Worm (Caenorhabditis elegans) whole organism, L2 larva: ENCODE data around the gene gex-5.

ENCODE experiments used
- C34F6.9 ChIP-seq: fragments of 150-350 bp; optimal IDR thresholded peaks from 2 replicates; lab custom pipeline; 2014; ENCODE audit warnings: missing biosample characterization, missing genetic modification characterization
- F13H6.1 ChIP-seq: sonication (generic microtip); optimal IDR thresholded peaks from 2 replicates; lab custom pipeline; 2016; ENCODE audit warnings: missing genetic modification characterization, missing compliant biosample characterization
- R02D3.7 ChIP-seq: fragments of 150-350 bp; optimal IDR thresholded peaks from 2 replicates; lab custom pipeline; 2014; ENCODE audit warnings: missing biosample characterization, missing genetic modification characterization
- Y55F3AM.14 ChIP-seq: fragments of 200-800 bp; sonication (Bioruptor generic); optimal IDR thresholded peaks from 2 replicates; lab custom pipeline; 2018; ENCODE audit warnings: mild to moderate bottlenecking, missing genetic modification characterization, missing compliant biosample characterization
- alr-1 ChIP-seq: fragments of 150-350 bp; optimal IDR thresholded peaks from 2 replicates; lab custom pipeline; 2014; ENCODE audit warnings: missing biosample characterization, missing genetic modification characterization
- aly-2 ChIP-seq: fragments of 150-350 bp; optimal IDR thresholded peaks from 2 replicates; lab custom pipeline; 2014; ENCODE audit warnings: missing biosample characterization, missing genetic modification characterization
- ama-1 ChIP-seq: fragments of 150-350 bp; optimal IDR thresholded peaks from 2 replicates; lab custom pipeline; 2018; ENCODE audit warnings: inconsistent platforms
- blmp-1 ChIP-seq: sonication (generic microtip); optimal IDR thresholded peaks from 2 replicates; lab custom pipeline; 2017; ENCODE audit warnings: missing genetic modification characterization, mild to moderate bottlenecking, missing compliant biosample characterization, antibody characterized with exemption, moderate library complexity; ENCODE audit not compliant: insufficient read depth
- ceh-16 ChIP-seq: fragments of 150-350 bp; optimal IDR thresholded peaks from 2 replicates; lab custom pipeline; 2014; ENCODE audit warnings: missing biosample characterization, missing genetic modification characterization
- ceh-82 ChIP-seq: fragments of 150-350 bp; optimal IDR thresholded peaks from 2 replicates; lab custom pipeline; 2014; ENCODE audit warnings: missing biosample characterization, missing genetic modification characterization
- crh-2 ChIP-seq: sonication (generic microtip); optimal IDR thresholded peaks from 2 replicates; lab custom pipeline; 2017; ENCODE audit warnings: missing biosample characterization, missing genetic modification characterization
- dmd-4 ChIP-seq: sonication (generic microtip); optimal IDR thresholded peaks from 2 replicates; lab custom pipeline; 2017; ENCODE audit warnings: missing biosample characterization, missing genetic modification characterization
- egl-27 ChIP-seq: sonication (generic microtip); optimal IDR thresholded peaks from 3 replicates; lab custom pipeline; 2017; ENCODE audit warnings: missing biosample characterization, missing genetic modification reagents, missing genetic modification characterization
- elt-1 ChIP-seq: fragments of 150-350 bp; optimal IDR thresholded peaks from 2 replicates; lab custom pipeline; 2014; ENCODE audit warnings: missing biosample characterization, missing genetic modification characterization
- fos-1 ChIP-seq: fragments of 150-350 bp; optimal IDR thresholded peaks from 2 replicates; lab custom pipeline; 2014; ENCODE audit warnings: missing biosample characterization, missing genetic modification characterization
- gmeb-1 ChIP-seq: fragments of 150-350 bp; optimal IDR thresholded peaks from 2 replicates; lab custom pipeline; 2014; ENCODE audit warnings: missing biosample characterization, missing genetic modification characterization
- lin-11 ChIP-seq: fragments of 150-350 bp; sonication (generic microtip); optimal IDR thresholded peaks from 2 replicates; lab custom pipeline; 2014; ENCODE audit warnings: missing biosample characterization, missing genetic modification characterization, inconsistent platforms, mixed read lengths
- lin-13 ChIP-seq: fragments of 150-350 bp; optimal IDR thresholded peaks from 2 replicates; lab custom pipeline; 2014; ENCODE audit warnings: missing biosample characterization, missing genetic modification reagents, missing genetic modification characterization
- lin-39 ChIP-seq: fragments of 150-350 bp; optimal IDR thresholded peaks from 2 replicates; lab custom pipeline; 2014; ENCODE audit warnings: missing biosample characterization, missing genetic modification reagents, missing genetic modification characterization
- lsy-2 ChIP-seq, 2 experiments: fragments of 150-350 bp in 1 of 2; sonication (generic microtip) in 1 of 2; optimal IDR thresholded peaks; 2 replicates each; lab custom pipeline; 2014 to 2017; ENCODE audit warnings: missing biosample characterization in 2 of 2, missing genetic modification characterization in 2 of 2
- mab-5 ChIP-seq: fragments of 150-350 bp; optimal IDR thresholded peaks from 2 replicates; lab custom pipeline; 2014; ENCODE audit warnings: missing biosample characterization, missing genetic modification characterization
- mdl-1 ChIP-seq, 2 experiments: fragments of 150-350 bp in 1 of 2; sonication (generic microtip) in 1 of 2; optimal IDR thresholded peaks; 2 replicates each; lab custom pipeline; 2017; ENCODE audit warnings: missing biosample characterization in 2 of 2, missing genetic modification characterization in 2 of 2
- nhr-10 ChIP-seq: sonication (generic microtip); optimal IDR thresholded peaks from 2 replicates; lab custom pipeline; 2017; ENCODE audit warnings: missing biosample characterization, missing genetic modification characterization
- nhr-12 ChIP-seq: fragments of 150-350 bp; optimal IDR thresholded peaks from 2 replicates; lab custom pipeline; 2014; ENCODE audit warnings: missing biosample characterization, missing genetic modification characterization
- nhr-129 ChIP-seq: fragments of 150-350 bp; optimal IDR thresholded peaks from 2 replicates; lab custom pipeline; 2014; ENCODE audit warnings: missing biosample characterization, missing genetic modification characterization
- nhr-21 ChIP-seq: fragments of 150-350 bp; optimal IDR thresholded peaks from 2 replicates; lab custom pipeline; 2014; ENCODE audit warnings: missing biosample characterization, missing genetic modification characterization
- nhr-23 ChIP-seq: fragments of 150-350 bp; optimal IDR thresholded peaks from 2 replicates; lab custom pipeline; 2014; ENCODE audit warnings: missing biosample characterization, missing genetic modification reagents, missing genetic modification characterization
- nhr-237 ChIP-seq: fragments of 150-350 bp; optimal IDR thresholded peaks from 2 replicates; lab custom pipeline; 2014; ENCODE audit warnings: missing biosample characterization, missing genetic modification characterization
- nhr-25 ChIP-seq: fragments of 150-350 bp; sonication (generic microtip); optimal IDR thresholded peaks from 3 replicates; lab custom pipeline; 2014; ENCODE audit warnings: missing biosample characterization, missing genetic modification characterization
- nhr-6 ChIP-seq: fragments of 150-350 bp; optimal IDR thresholded peaks from 2 replicates; lab custom pipeline; 2014; ENCODE audit warnings: missing biosample characterization, missing genetic modification characterization
- nhr-77 ChIP-seq: fragments of 150-350 bp; optimal IDR thresholded peaks from 2 replicates; lab custom pipeline; 2014; ENCODE audit warnings: missing biosample characterization, missing genetic modification characterization
- peb-1 ChIP-seq: fragments of 150-350 bp; optimal IDR thresholded peaks from 2 replicates; lab custom pipeline; 2014; ENCODE audit warnings: missing biosample characterization, missing genetic modification characterization
- sem-4 ChIP-seq: fragments of 150-350 bp; optimal IDR thresholded peaks from 2 replicates; lab custom pipeline; 2014; ENCODE audit warnings: missing biosample characterization, missing genetic modification reagents, missing genetic modification characterization
- sma-3 ChIP-seq: sonication (generic microtip); optimal IDR thresholded peaks from 2 replicates; lab custom pipeline; 2016; ENCODE audit warnings: missing genetic modification reagents, missing genetic modification characterization, missing compliant biosample characterization
- sma-9 ChIP-seq, 2 experiments: fragments of 150-350 bp in 1 of 2; sonication (generic microtip) in 1 of 2; optimal IDR thresholded peaks; 2 replicates each; lab custom pipeline; 2014 to 2016; ENCODE audit warnings: missing genetic modification characterization in 2 of 2, mild to moderate bottlenecking in 1 of 2, missing biosample characterization in 1 of 2, missing compliant biosample characterization in 1 of 2, missing genetic modification reagents in 1 of 2, moderate library complexity in 1 of 2
- snpc-4 ChIP-seq: fragments of 150-350 bp; optimal IDR thresholded peaks from 2 replicates; lab custom pipeline; 2014; ENCODE audit warnings: missing biosample characterization, missing genetic modification characterization
- unc-39 ChIP-seq: fragments of 150-350 bp; optimal IDR thresholded peaks from 2 replicates; lab custom pipeline; 2014; ENCODE audit warnings: missing biosample characterization, missing genetic modification characterization
- unc-55 ChIP-seq: fragments of 150-350 bp; sonication (generic microtip); optimal IDR thresholded peaks from 3 replicates; lab custom pipeline; 2014; ENCODE audit warnings: missing biosample characterization, missing genetic modification reagents, missing genetic modification characterization
- unc-62 ChIP-seq: fragments of 150-350 bp; optimal IDR thresholded peaks from 2 replicates; lab custom pipeline; 2014; ENCODE audit warnings: missing biosample characterization, missing genetic modification reagents, missing genetic modification characterization
- zag-1 ChIP-seq: fragments of 150-350 bp; optimal IDR thresholded peaks from 2 replicates; lab custom pipeline; 2014; ENCODE audit warnings: missing biosample characterization, missing genetic modification characterization
- ztf-1 ChIP-seq: fragments of 200-800 bp; sonication (Bioruptor generic); conservative IDR thresholded peaks from 2 replicates; pipeline ENCODE4 v1.3.6; 2022; ENCODE audit warnings: missing genetic modification characterization, missing compliant biosample characterization
- ztf-11 ChIP-seq: sonication (generic microtip); optimal IDR thresholded peaks from 2 replicates; lab custom pipeline; 2017; ENCODE audit warnings: missing biosample characterization, missing genetic modification characterization
- ztf-4 ChIP-seq: fragments of 150-350 bp; optimal IDR thresholded peaks from 2 replicates; lab custom pipeline; 2014; ENCODE audit warnings: missing biosample characterization, missing genetic modification characterization

gex-5 gene

DNA sequence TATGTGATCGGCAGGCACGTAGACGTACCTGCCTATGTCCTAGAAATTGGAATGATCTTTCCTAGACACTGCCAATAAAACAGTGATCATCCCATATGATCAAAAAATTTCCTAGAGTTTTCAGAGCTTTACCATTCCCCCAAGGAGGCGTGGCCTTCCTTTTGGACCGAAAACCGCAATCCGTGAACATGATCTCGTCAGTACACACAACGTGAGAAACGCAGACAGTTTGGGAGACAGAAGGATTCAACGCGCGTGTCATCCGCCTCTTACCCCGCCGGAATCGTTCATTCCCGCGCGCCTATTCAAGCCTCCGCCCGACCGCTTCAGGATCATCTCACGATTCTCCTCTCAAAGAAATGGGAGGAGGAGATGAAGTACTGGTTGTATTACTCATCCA is 16.3 kb downstream of the gex-5 start, which contains the start of gene B0393.5:
Gene B0393.5 (plus strand): TSS at position 301 of the 400 bp plus-strand sequence.
- TF ChIP-seq lin-13 (GFP tag; lab: Kevin White, UChicago) (no peak), peb-1 (tag; lab: Kevin White, UChicago) (no peak), sma-3 (GFP tag; lab: Kevin White, UChicago) (no peak), nhr-12 (no peak), nhr-10 (tag; lab: Kevin White, UChicago) (no peak), gmeb-1 (tag; lab: Kevin White, UChicago) (no peak), unc-62 (no peak), nhr-25 (no peak)

DNA sequence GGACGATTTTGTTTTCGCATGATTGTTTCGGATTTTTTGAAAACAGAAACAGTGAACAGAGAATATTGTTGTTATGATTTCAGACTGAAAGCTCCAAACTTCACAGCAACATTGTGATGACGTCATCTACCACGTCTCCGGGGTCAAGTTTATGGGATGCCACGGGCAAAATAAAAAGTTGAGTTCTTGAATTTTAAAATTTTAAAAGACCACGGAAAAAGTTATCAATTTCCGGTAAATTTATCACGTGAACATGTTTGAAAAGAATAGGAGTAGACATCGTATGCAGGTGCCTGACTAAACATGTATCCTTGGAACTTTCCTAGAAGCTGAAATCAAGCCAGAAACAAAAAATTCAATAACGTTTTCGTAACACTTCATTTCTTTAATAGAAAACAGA is 18.3 kb downstream of the gex-5 start, which contains the start of gene B0393.4:
Gene B0393.4 (minus strand): TSS at position 101 of the 400 bp plus-strand sequence.
- TF ChIP-seq nhr-23 (tag; lab: Kevin White, UChicago) (no peak), snpc-4 (no peak), nhr-10 (tag; lab: Kevin White, UChicago) (no peak), dmd-4 (tag; lab: Kevin White, UChicago) (no peak), ceh-16 (tag; lab: Kevin White, UChicago) (no peak), ama-1 (lab: Kevin White, UChicago) (no peak), mab-5 (no peak), nhr-77 (tag; lab: Kevin White, UChicago) (no peak), unc-39 (tag; lab: Kevin White, UChicago) (no peak), lsy-2 (tag; optimal IDR thresholded peaks at IDR 0.05; lab: Kevin White, UChicago) (no peak), ztf-1 (GFP tag; lab: Robert Waterston, UW) (no peak), nhr-21 (no peak), F13H6.1 (tag; lab: Kevin White, UChicago) (no peak), mdl-1 (tag; optimal IDR thresholded peaks at IDR 0.05; lab: Kevin White, UChicago) (no peak), unc-55 (GFP tag; lab: Kevin White, UChicago) (no peak), egl-27 (no peak), lin-13 (GFP tag; lab: Kevin White, UChicago) (no peak), alr-1 (tag; lab: Kevin White, UChicago) (no peak), Y55F3AM.14 (GFP tag; lab: Kevin White, UChicago) (no peak)

DNA sequence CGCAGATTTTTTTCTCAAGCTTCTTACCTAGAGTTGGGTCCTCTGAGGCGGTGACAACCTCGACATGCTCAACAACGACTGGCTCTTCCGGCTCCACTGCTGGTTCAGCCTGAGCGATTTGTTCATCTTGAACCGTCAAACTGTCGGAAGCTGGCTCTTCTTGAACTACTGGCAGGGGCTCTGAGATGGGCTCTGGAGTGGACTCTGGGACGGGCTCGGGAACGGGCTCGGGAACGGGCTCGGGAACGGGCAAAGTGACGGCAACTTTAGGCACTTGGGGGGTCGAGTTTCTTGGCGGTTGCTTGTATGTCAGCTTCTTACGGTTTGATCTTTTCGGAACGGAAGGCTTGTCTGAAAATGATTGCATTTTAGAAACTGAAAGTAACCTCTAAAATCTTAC is 18.9 kb downstream of the gex-5 start:
- TF ChIP-seq zag-1 (tag; lab: Kevin White, UChicago) (no peak), ceh-82 (no peak), elt-1 (tag; lab: Kevin White, UChicago) (no peak), C34F6.9 (tag; lab: Kevin White, UChicago) (no peak), nhr-25 (no peak), crh-2 (no peak), aly-2 (tag; lab: Kevin White, UChicago) (no peak), lsy-2 (tag; optimal IDR thresholded peaks at IDR 0.05; lab: Kevin White, UChicago) (no peak)

- TF ChIP-seq fos-1 (tag; lab: Kevin White, UChicago) (peak; percentile 88), nhr-23 (tag; lab: Kevin White, UChicago) (no peak), dmd-4 (tag; lab: Kevin White, UChicago) (no peak), mab-5 (peak; percentile 91), gmeb-1 (tag; lab: Kevin White, UChicago) (peak; percentile 100), egl-27 (peak; percentile 84), snpc-4 (peak; percentile 83), ama-1 (lab: Kevin White, UChicago) (no peak), unc-55 (GFP tag; lab: Kevin White, UChicago) (peak; percentile 98), R02D3.7 (tag; lab: Kevin White, UChicago) (peak; percentile 88), nhr-237 (peak; percentile 72), ceh-82 (peak; percentile 88), ceh-16 (tag; lab: Kevin White, UChicago) (peak; percentile 89), nhr-77 (tag; lab: Kevin White, UChicago) (peak; percentile 66), ztf-4 (tag; lab: Kevin White, UChicago) (peak; percentile 91), lsy-2 (tag; optimal IDR thresholded peaks at IDR 0.05; lab: Kevin White, UChicago) (peak; percentile 95 to 97), unc-62 (peak; percentile 42), lin-13 (GFP tag; lab: Kevin White, UChicago) (peak; percentile 96), C34F6.9 (tag; lab: Kevin White, UChicago) (peak; percentile 98), nhr-10 (tag; lab: Kevin White, UChicago) (peak; percentile 76), lin-39 (no peak), nhr-129 (tag; lab: Kevin White, UChicago) (peak; percentile 94), nhr-6 (tag; lab: Kevin White, UChicago) (peak; percentile 74), Y55F3AM.14 (GFP tag; lab: Kevin White, UChicago) (peak; percentile 81), sma-3 (GFP tag; lab: Kevin White, UChicago) (peak; percentile 97), F13H6.1 (tag; lab: Kevin White, UChicago) (peak; percentile 93), sma-9 (GFP tag; optimal IDR thresholded peaks at IDR 0.05; lab: Kevin White, UChicago) (peak; percentile 96), sma-9 (tag; optimal IDR thresholded peaks at IDR 0.05; lab: Kevin White, UChicago) (no peak), blmp-1 (tag; lab: Kevin White, UChicago) (peak; percentile 36), sem-4 (tag; lab: Kevin White, UChicago) (peak; percentile 81), zag-1 (tag; lab: Kevin White, UChicago) (peak; percentile 87), elt-1 (tag; lab: Kevin White, UChicago) (no peak), ztf-11 (tag; lab: Kevin White, UChicago) (peak; percentile 42), nhr-25 (peak; percentile 95), lin-11 (tag; lab: Kevin White, UChicago) (peak; percentile 90), nhr-21 (peak; percentile 95), crh-2 (peak; percentile 95)
These were observed 24.8 kb downstream of the gex-5 start, which contains the start of gene fbxl-2 for ce11 chrIII:4756983-4757382. fbxl-2 (plus strand) TSS chrIII:4757260.
